Worm (Caenorhabditis elegans) whole organism, L1 larva: ENCODE results near the gene C09G12.17.

Experiments
- nhr-12 ChIP-seq: sonication (generic microtip); optimal IDR thresholded peaks from 2 replicates; lab custom pipeline; 2017; ENCODE audit warnings: missing biosample characterization, missing genetic modification characterization
- pag-3 ChIP-seq: sonication (generic microtip); optimal IDR thresholded peaks from 2 replicates; lab custom pipeline; 2017; ENCODE audit warnings: missing genetic modification characterization, mild to moderate bottlenecking, missing compliant biosample characterization, antibody characterized with exemption, borderline replicate concordance; ENCODE audit not compliant: insufficient read depth

- TF ChIP-seq pag-3 (tag; lab: Kevin White, UChicago): no peak
- TF ChIP-seq nhr-12 (tag; lab: Kevin White, UChicago): no peak
Measured at ce11 chrIV:3532167-3532566, 35.9 kb upstream of the C09G12.17 start, which contains the start of gene M57.1.
